Fruit fly (Drosophila melanogaster) whole organism, embryonic: ENCODE measurements around the gene Iru.

Experiments used
- Antp ChIP-seq: fragments of 200-800 bp; sonication (Bioruptor generic); optimal IDR thresholded peaks from 3 replicates; lab custom pipeline; 2016; ENCODE audit warnings: missing biosample characterization, missing genetic modification characterization
- Awh ChIP-seq: fragments of 200-800 bp; sonication (Bioruptor generic); IDR thresholded peaks from 2 replicates; pipeline ENCODE4, ENCODE4 v1.3.6; 2022; ENCODE audit warnings: missing biosample characterization, missing genetic modification characterization
- BEAF-32 ChIP-seq: fragments of 200-800 bp; sonication (Bioruptor generic); optimal IDR thresholded peaks from 3 replicates; lab custom pipeline; 2017; ENCODE audit warnings: missing biosample characterization, missing genetic modification characterization, mild to moderate bottlenecking, moderate library complexity, missing genetic modification reagents
- C15 ChIP-seq: fragments of 200-800 bp; sonication (Bioruptor generic); IDR thresholded peaks from 3 replicates; pipeline ENCODE4 v1.3.6; 2022; ENCODE audit warnings: missing biosample characterization, missing genetic modification characterization
- CG11504 ChIP-seq: fragments of 200-800 bp; sonication (Bioruptor generic); optimal IDR thresholded peaks from 3 replicates; lab custom pipeline; 2019; ENCODE audit warnings: missing biosample characterization, mild to moderate bottlenecking, missing genetic modification characterization, moderate library complexity
- CG13424 ChIP-seq: fragments of 200-800 bp; sonication (Bioruptor generic); optimal IDR thresholded peaks from 2 replicates; lab custom pipeline; 2019; ENCODE audit warnings: missing biosample characterization, mild to moderate bottlenecking, missing genetic modification characterization, moderate library complexity
- CG13775 ChIP-seq: fragments of 200-800 bp; sonication (Bioruptor generic); optimal IDR thresholded peaks from 3 replicates; lab custom pipeline; 2017; ENCODE audit warnings: missing biosample characterization, mild to moderate bottlenecking, missing genetic modification characterization
- CG17829 ChIP-seq: fragments of 200-800 bp; optimal IDR thresholded peaks from 2 replicates; lab custom pipeline; 2019; ENCODE audit warnings: missing biosample characterization, mild to moderate bottlenecking, missing genetic modification characterization, moderate library complexity
- CG18764 ChIP-seq: fragments of 200-800 bp; sonication (Bioruptor generic); optimal IDR thresholded peaks from 3 replicates; lab custom pipeline; 2016; ENCODE audit warnings: missing biosample characterization, missing genetic modification characterization
- CG3995 ChIP-seq: fragments of 200-800 bp; sonication (Bioruptor generic); optimal IDR thresholded peaks from 3 replicates; lab custom pipeline; 2016; ENCODE audit warnings: missing biosample characterization, missing genetic modification characterization
- CG4328 ChIP-seq: fragments of 200-800 bp; sonication (Bioruptor generic); optimal IDR thresholded peaks from 3 replicates; lab custom pipeline; 2017; ENCODE audit warnings: missing biosample characterization, missing genetic modification reagents, missing genetic modification characterization
- CG43689 ChIP-seq: fragments of 200-800 bp; sonication (Bioruptor generic); IDR thresholded peaks from 2 replicates; pipeline ENCODE4 v1.3.6; 2022; ENCODE audit warnings: missing biosample characterization, missing genetic modification characterization
- CG4424 ChIP-seq: fragments of 200-800 bp; sonication (Bioruptor generic); optimal IDR thresholded peaks from 3 replicates; lab custom pipeline; 2016; ENCODE audit warnings: missing biosample characterization, missing genetic modification characterization
- CG6254 ChIP-seq: fragments of 200-800 bp; sonication (Bioruptor generic); optimal IDR thresholded peaks from 3 replicates; lab custom pipeline; 2017; ENCODE audit warnings: mild to moderate bottlenecking, missing biosample characterization, missing genetic modification reagents, missing genetic modification characterization
- CG6689 ChIP-seq: fragments of 200-800 bp; sonication (Bioruptor generic); IDR thresholded peaks from 2 replicates; pipeline ENCODE4 v1.3.6; 2022; ENCODE audit warnings: missing biosample characterization, missing genetic modification characterization
- CG7372 ChIP-seq: fragments of 200-800 bp; sonication (Bioruptor generic); IDR thresholded peaks from 2 replicates; pipeline ENCODE4 v1.3.6; 2022; ENCODE audit warnings: missing biosample characterization, missing genetic modification characterization
- CG7987 ChIP-seq: fragments of 200-800 bp; sonication (Bioruptor generic); optimal IDR thresholded peaks from 2 replicates; lab custom pipeline; 2018; ENCODE audit warnings: missing biosample characterization, mild to moderate bottlenecking, missing genetic modification characterization, moderate library complexity
- CG8281 ChIP-seq: fragments of 200-800 bp; sonication (Bioruptor generic); optimal IDR thresholded peaks from 2 replicates; lab custom pipeline; 2018; ENCODE audit warnings: missing biosample characterization, mild to moderate bottlenecking, missing genetic modification characterization, moderate library complexity
- CG8388 ChIP-seq: fragments of 200-800 bp; sonication (Bioruptor generic); optimal IDR thresholded peaks from 2 replicates; lab custom pipeline; 2019; ENCODE audit warnings: missing biosample characterization, mild to moderate bottlenecking, missing genetic modification characterization, moderate library complexity
- CG9932 ChIP-seq: fragments of 200-800 bp; sonication (Bioruptor generic); IDR thresholded peaks from 2 replicates; pipeline ENCODE4 v1.3.6; 2022; ENCODE audit warnings: missing biosample characterization, missing genetic modification characterization
- CkIIα-i1 ChIP-seq: fragments of 200-800 bp; sonication (Bioruptor generic); IDR thresholded peaks from 2 replicates; pipeline ENCODE4 v1.3.6; 2022; ENCODE audit warnings: missing biosample characterization, missing genetic modification characterization
- Dll ChIP-seq: fragments of 200-800 bp; sonication (Bioruptor generic); IDR thresholded peaks from 4 replicates; pipeline ENCODE4 v1.3.6; 2022; ENCODE audit warnings: missing biosample characterization, missing genetic modification characterization; ENCODE audit not compliant: partially characterized antibody
- Doc2 ChIP-seq: fragments of 200-800 bp; sonication (Bioruptor generic); IDR thresholded peaks from 2 replicates; pipeline ENCODE4 v1.3.6; 2022; ENCODE audit warnings: missing biosample characterization, missing genetic modification characterization
- Dp ChIP-seq: fragments of 200-800 bp; sonication (Bioruptor generic); optimal IDR thresholded peaks from 2 replicates; lab custom pipeline; 2018; ENCODE audit warnings: missing biosample characterization, mild to moderate bottlenecking, missing genetic modification characterization, moderate library complexity
- ERR ChIP-seq: fragments of 200-800 bp; sonication (Bioruptor generic); optimal IDR thresholded peaks from 2 replicates; lab custom pipeline; 2016; ENCODE audit warnings: missing biosample characterization, missing genetic modification characterization
- Hand ChIP-seq: fragments of 200-800 bp; sonication (Bioruptor generic); optimal IDR thresholded peaks from 2 replicates; lab custom pipeline; 2017; ENCODE audit warnings: mild to moderate bottlenecking, missing biosample characterization, missing genetic modification reagents, missing genetic modification characterization
- HmgD ChIP-seq: fragments of 200-800 bp; sonication (Bioruptor generic); optimal IDR thresholded peaks from 3 replicates; lab custom pipeline; 2016; ENCODE audit warnings: missing biosample characterization, missing genetic modification characterization
- Kr ChIP-seq: fragments of 200-800 bp; sonication (Bioruptor generic); optimal IDR thresholded peaks from 2 replicates; lab custom pipeline; 2017; ENCODE audit warnings: missing biosample characterization, mild to moderate bottlenecking, missing genetic modification characterization
- Lim3 ChIP-seq: fragments of 200-800 bp; sonication (Bioruptor generic); IDR thresholded peaks from 2 replicates; pipeline ENCODE4 v1.3.6; 2022; ENCODE audit warnings: missing biosample characterization, missing genetic modification characterization
- Opbp ChIP-seq: fragments of 200-800 bp; sonication (Bioruptor generic); IDR thresholded peaks from 3 replicates; pipeline ENCODE4 v1.3.6; 2022; ENCODE audit warnings: missing biosample characterization, missing genetic modification characterization; ENCODE audit not compliant: partially characterized antibody
- Scr ChIP-seq: fragments of 200-800 bp; sonication (Bioruptor generic); IDR thresholded peaks from 2 replicates; pipeline ENCODE4 v1.3.6; 2022; ENCODE audit warnings: missing biosample characterization, missing genetic modification characterization; ENCODE audit not compliant: partially characterized antibody
- Side ChIP-seq: fragments of 200-800 bp; sonication (Bioruptor generic); optimal IDR thresholded peaks from 2 replicates; lab custom pipeline; 2016; ENCODE audit warnings: missing biosample characterization, missing genetic modification characterization
- Spps ChIP-seq: fragments of 200-800 bp; sonication (Bioruptor generic); optimal IDR thresholded peaks from 2 replicates; lab custom pipeline; 2018; ENCODE audit warnings: missing biosample characterization, mild to moderate bottlenecking, missing genetic modification characterization
- Sry-δ ChIP-seq: fragments of 200-800 bp; sonication (Bioruptor generic); optimal IDR thresholded peaks from 2 replicates; lab custom pipeline; 2016; ENCODE audit warnings: missing biosample characterization, missing genetic modification characterization
- ara ChIP-seq: fragments of 200-800 bp; sonication (Bioruptor generic); IDR thresholded peaks from 2 replicates; pipeline ENCODE4 v1.3.6; 2022; ENCODE audit warnings: missing biosample characterization, missing genetic modification characterization
- bbx ChIP-seq: fragments of 200-800 bp; sonication (Bioruptor generic); IDR thresholded peaks from 2 replicates; pipeline ENCODE4 v1.3.6; 2022; ENCODE audit warnings: missing biosample characterization, missing genetic modification characterization; ENCODE audit not compliant: partially characterized antibody
- btn ChIP-seq: fragments of 200-800 bp; sonication (Bioruptor generic); optimal IDR thresholded peaks from 2 replicates; lab custom pipeline; 2016; ENCODE audit warnings: missing biosample characterization, missing genetic modification characterization
- cato ChIP-seq: fragments of 200-800 bp; sonication (Bioruptor generic); optimal IDR thresholded peaks from 2 replicates; lab custom pipeline; 2016; ENCODE audit warnings: missing biosample characterization, missing genetic modification characterization, borderline replicate concordance
- ewg ChIP-seq: fragments of 200-800 bp; sonication (Bioruptor generic); optimal IDR thresholded peaks from 3 replicates; lab custom pipeline; 2017; ENCODE audit warnings: mild to moderate bottlenecking, missing biosample characterization, missing genetic modification reagents, missing genetic modification characterization
- grau ChIP-seq: fragments of 200-800 bp; optimal IDR thresholded peaks from 3 replicates; lab custom pipeline; 2019; ENCODE audit warnings: missing biosample characterization, mild to moderate bottlenecking, missing genetic modification characterization, moderate library complexity
- grn ChIP-seq: fragments of 200-800 bp; sonication (Bioruptor generic); optimal IDR thresholded peaks from 3 replicates; lab custom pipeline; 2017; ENCODE audit warnings: missing biosample characterization, missing genetic modification characterization
- gsb ChIP-seq: fragments of 200-800 bp; sonication (Bioruptor generic); IDR thresholded peaks from 2 replicates; pipeline ENCODE4 v1.3.6; 2022; ENCODE audit warnings: missing biosample characterization, missing genetic modification characterization
- insv ChIP-seq, 2 experiments: fragments of 200-800 bp; sonication (Bioruptor generic); optimal IDR thresholded peaks; 3 replicates each; lab custom pipeline; 2016 to 2018; ENCODE audit warnings: missing biosample characterization in 2 of 2, missing genetic modification characterization in 2 of 2
- kah ChIP-seq: fragments of 200-800 bp; sonication (Bioruptor generic); optimal IDR thresholded peaks from 2 replicates; lab custom pipeline; 2018; ENCODE audit warnings: missing biosample characterization, mild to moderate bottlenecking, missing genetic modification characterization
- lola ChIP-seq, 3 experiments: fragments of >200 bp in 2 of 3; fragments of 200-800 bp in 1 of 3; sonication (Bioruptor generic) in 1 of 3; optimal IDR thresholded peaks; 2 replicates each; lab custom pipeline; 2017 to 2019; ENCODE audit warnings: missing biosample characterization in 3 of 3, missing genetic modification characterization in 3 of 3, mild to moderate bottlenecking in 1 of 3, moderate library complexity in 1 of 3
- mld ChIP-seq: fragments of 200-800 bp; sonication (Bioruptor generic); IDR thresholded peaks from 3 replicates; pipeline ENCODE4 v1.3.6; 2022; ENCODE audit warnings: missing biosample characterization, missing genetic modification characterization; ENCODE audit not compliant: partially characterized antibody
- nmo ChIP-seq: fragments of 200-800 bp; sonication (Bioruptor generic); optimal IDR thresholded peaks from 2 replicates; lab custom pipeline; 2018; ENCODE audit warnings: missing biosample characterization, mild to moderate bottlenecking, missing genetic modification characterization, moderate library complexity
- pfk ChIP-seq: fragments of 200-800 bp; sonication (Bioruptor generic); optimal IDR thresholded peaks from 2 replicates; lab custom pipeline; 2018; ENCODE audit warnings: missing biosample characterization, mild to moderate bottlenecking, missing genetic modification characterization, moderate library complexity
- toy ChIP-seq: fragments of 200-800 bp; sonication (Bioruptor generic); IDR thresholded peaks from 2 replicates; pipeline ENCODE4 v1.3.6; 2022; ENCODE audit warnings: missing biosample characterization, missing genetic modification characterization

The Iru gene

DNA sequence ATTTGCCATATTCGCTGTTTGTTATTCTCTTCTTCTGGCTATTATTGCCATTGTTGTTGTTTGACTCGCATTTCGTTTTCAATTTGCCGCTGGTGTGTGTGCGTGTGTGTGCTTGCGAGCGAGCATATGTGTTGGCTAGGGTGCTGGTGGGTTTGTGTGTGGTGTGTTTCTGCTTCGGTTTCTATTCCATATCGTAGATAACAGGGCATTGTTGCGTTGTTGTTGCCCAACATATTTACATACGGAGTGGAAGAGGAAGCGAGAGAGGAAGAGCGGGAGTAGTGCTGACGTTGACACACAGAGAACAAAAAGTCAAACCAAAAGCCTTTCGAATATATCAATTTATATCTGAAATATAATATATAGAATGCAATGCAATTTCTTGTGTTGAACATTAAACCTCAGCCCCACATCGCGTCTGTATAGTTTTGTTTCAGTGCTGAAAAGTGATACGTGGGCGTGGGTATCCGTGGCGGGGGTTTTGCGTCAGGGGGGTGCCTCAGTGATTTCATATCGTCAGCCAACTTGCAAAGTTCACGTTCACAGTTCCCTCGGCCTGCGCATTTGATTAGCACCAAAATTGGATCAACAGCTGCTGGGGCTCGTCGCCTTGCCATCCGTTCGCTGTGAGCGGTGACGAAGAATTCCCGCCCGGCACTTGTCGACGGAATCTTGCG lies 48.3 kb downstream of the Iru start (continued):
- TF ChIP-seq Sry-δ (no peak), cato (GFP tag; lab: Kevin White, UChicago) (peak; percentile 51), CG7372 (GFP tag; lab: Robert Waterston, UW) (no peak), CG6254 (peak; percentile 44), Hand (GFP tag; lab: Kevin White, UChicago) (peak; percentile 21), Antp (GFP tag; lab: Kevin White, UChicago) (no peak), Dll (no peak), grn (GFP tag; lab: Kevin White, UChicago) (no peak), CG8388 (peak; percentile 53), btn (GFP tag; lab: Kevin White, UChicago) (no peak), ewg (GFP tag; lab: Kevin White, UChicago) (peak; percentile 36), CG4424 (GFP tag; lab: Kevin White, UChicago) (peak; percentile 71), CG6689 (no peak), Spps (tag; lab: Kevin White, UChicago) (no peak), Awh (GFP tag; lab: Robert Waterston, UW) (no peak), CG7987 (GFP tag; lab: Kevin White, UChicago) (peak; percentile 54), CkIIα-i1 (no peak), BEAF-32 (no peak), insv (GFP tag; optimal IDR thresholded peaks at IDR 0.05; lab: Kevin White, UChicago) (no peak), C15 (no peak), toy (GFP tag; lab: Robert Waterston, UW) (no peak), Lim3 (GFP tag; lab: Robert Waterston, UW) (no peak), CG18764 (GFP tag; lab: Kevin White, UChicago) (peak; percentile 12), CG11504 (tag; lab: Kevin White, UChicago) (peak; percentile 78), Kr (no peak), HmgD (GFP tag; lab: Kevin White, UChicago) (no peak), pfk (GFP tag; lab: Kevin White, UChicago) (no peak), CG3995 (GFP tag; lab: Kevin White, UChicago) (no peak), CG17829 (peak; percentile 69), CG9932 (GFP tag; lab: Robert Waterston, UW) (no peak), bbx (GFP tag; lab: Robert Waterston, UW) (no peak), gsb (GFP tag; lab: Robert Waterston, UW) (no peak), Scr (GFP tag; lab: Robert Waterston, UW) (no peak), Doc2 (GFP tag; lab: Robert Waterston, UW) (no peak), grau (tag; lab: Kevin White, UChicago) (peak; percentile 59), Side (GFP tag; lab: Kevin White, UChicago) (no peak), CG13775 (GFP tag; lab: Kevin White, UChicago) (peak; percentile 54), CG4328 (GFP tag; lab: Kevin White, UChicago) (peak; percentile 71), mld (GFP tag; lab: Robert Waterston, UW) (no peak), kah (GFP tag; lab: Kevin White, UChicago) (no peak), lola (GFP tag; optimal IDR thresholded peaks at IDR 0.05; lab: Kevin White, UChicago) (peak in 1 of 3 experiments; percentile 9), CG8281 (no peak), nmo (GFP tag; lab: Kevin White, UChicago) (peak; percentile 34), CG43689 (GFP tag; lab: Robert Waterston, UW) (no peak), CG13424 (tag; lab: Kevin White, UChicago) (peak; percentile 75), ara (no peak), Dp (no peak), Opbp (GFP tag; lab: Robert Waterston, UW) (no peak), ERR (GFP tag; lab: Kevin White, UChicago) (no peak)
